Fruit fly (Drosophila melanogaster) whole organism, embryonic: Measurements from ENCODE around the gene CG32487.

Source experiments
- Atf6 ChIP-seq: fragments of 200-800 bp; sonication (Bioruptor generic); IDR thresholded peaks from 2 replicates; pipeline ENCODE4 v1.3.6; 2022; ENCODE audit warnings: missing biosample characterization, missing genetic modification characterization
- B-H2 ChIP-seq: fragments of 200-800 bp; sonication (Bioruptor generic); optimal IDR thresholded peaks from 2 replicates; lab custom pipeline; 2018; ENCODE audit warnings: missing biosample characterization, mild to moderate bottlenecking, missing genetic modification characterization
- CG10366 ChIP-seq: fragments of 200-800 bp; sonication (Bioruptor generic); IDR thresholded peaks from 2 replicates; pipeline ENCODE4 v1.3.6; 2022; ENCODE audit warnings: missing biosample characterization, missing genetic modification characterization
- CG12155 ChIP-seq: fragments of 200-800 bp; sonication (Bioruptor generic); optimal IDR thresholded peaks from 3 replicates; lab custom pipeline; 2016; ENCODE audit warnings: missing biosample characterization, missing genetic modification characterization
- CG12236 ChIP-seq: fragments of 200-800 bp; sonication (Bioruptor generic); optimal IDR thresholded peaks from 2 replicates; lab custom pipeline; 2016; ENCODE audit warnings: missing biosample characterization, missing genetic modification characterization
- CG13624 ChIP-seq: fragments of 200-800 bp; sonication (Bioruptor generic); optimal IDR thresholded peaks from 2 replicates; lab custom pipeline; 2016; ENCODE audit warnings: missing biosample characterization, missing genetic modification characterization
- CG14014 ChIP-seq: fragments of 200-800 bp; sonication (Bioruptor generic); IDR thresholded peaks from 2 replicates; pipeline ENCODE4 v1.3.6; 2022; ENCODE audit warnings: missing biosample characterization, missing genetic modification characterization
- CG14860 ChIP-seq: fragments of 200-800 bp; sonication (Bioruptor generic); IDR thresholded peaks from 3 replicates; pipeline ENCODE4 v1.3.6; 2022; ENCODE audit warnings: missing biosample characterization, missing genetic modification characterization; ENCODE audit not compliant: partially characterized antibody
- CG15601 ChIP-seq: fragments of 200-800 bp; sonication (Bioruptor generic); optimal IDR thresholded peaks from 3 replicates; lab custom pipeline; 2019; ENCODE audit warnings: missing biosample characterization, mild to moderate bottlenecking, missing genetic modification characterization, moderate library complexity
- CG1647 ChIP-seq: fragments of 200-800 bp; sonication (Bioruptor generic); optimal IDR thresholded peaks from 3 replicates; lab custom pipeline; 2016; ENCODE audit warnings: missing biosample characterization, missing genetic modification characterization
- CG18599 ChIP-seq: fragments of 200-800 bp; sonication (Bioruptor generic); optimal IDR thresholded peaks from 3 replicates; lab custom pipeline; 2017; ENCODE audit warnings: missing biosample characterization, missing genetic modification characterization, mild to moderate bottlenecking, moderate library complexity, missing genetic modification reagents
- CG2875 ChIP-seq: fragments of 200-800 bp; sonication (Bioruptor generic); optimal IDR thresholded peaks from 2 replicates; lab custom pipeline; 2017; ENCODE audit warnings: missing biosample characterization, mild to moderate bottlenecking, missing genetic modification characterization, missing genetic modification reagents
- CG30431 ChIP-seq: fragments of 200-800 bp; sonication (Bioruptor generic); optimal IDR thresholded peaks from 2 replicates; lab custom pipeline; 2017; ENCODE audit warnings: missing biosample characterization, missing genetic modification characterization
- CG3407 ChIP-seq: fragments of 200-800 bp; sonication (Bioruptor generic); optimal IDR thresholded peaks from 2 replicates; lab custom pipeline; 2018; ENCODE audit warnings: missing biosample characterization, mild to moderate bottlenecking, missing genetic modification characterization
- CG34422 ChIP-seq: fragments of 200-800 bp; sonication (Bioruptor generic); IDR thresholded peaks from 3 replicates; pipeline ENCODE4 v1.3.6; 2022; ENCODE audit warnings: missing biosample characterization, missing genetic modification characterization
- CG4404 ChIP-seq: fragments of 200-800 bp; sonication (Bioruptor generic); IDR thresholded peaks from 2 replicates; pipeline ENCODE4 v1.3.6; 2022; ENCODE audit warnings: missing biosample characterization, missing genetic modification characterization
- CG4854 ChIP-seq: fragments of 200-800 bp; sonication (Bioruptor generic); optimal IDR thresholded peaks from 2 replicates; lab custom pipeline; 2016; ENCODE audit warnings: missing biosample characterization, missing genetic modification characterization, inconsistent platforms
- CG6254 ChIP-seq: fragments of 200-800 bp; sonication (Bioruptor generic); optimal IDR thresholded peaks from 3 replicates; lab custom pipeline; 2017; ENCODE audit warnings: mild to moderate bottlenecking, missing biosample characterization, missing genetic modification reagents, missing genetic modification characterization
- CG6813 ChIP-seq: fragments of 200-800 bp; sonication (Bioruptor generic); optimal IDR thresholded peaks from 2 replicates; lab custom pipeline; 2017; ENCODE audit warnings: missing biosample characterization, missing genetic modification characterization, mild to moderate bottlenecking, moderate library complexity, missing genetic modification reagents
- CG8924 ChIP-seq: fragments of 200-800 bp; optimal IDR thresholded peaks from 3 replicates; lab custom pipeline; 2019; ENCODE audit warnings: missing biosample characterization, mild to moderate bottlenecking, missing genetic modification characterization, moderate library complexity
- CG8944 ChIP-seq: fragments of 200-800 bp; sonication (Bioruptor generic); optimal IDR thresholded peaks from 3 replicates; lab custom pipeline; 2016; ENCODE audit warnings: missing biosample characterization, missing genetic modification characterization
- CG9876 ChIP-seq: fragments of 200-800 bp; sonication (Bioruptor generic); optimal IDR thresholded peaks from 2 replicates; lab custom pipeline; 2016; ENCODE audit warnings: missing biosample characterization, missing genetic modification characterization
- Deaf1 ChIP-seq: fragments of 200-800 bp; optimal IDR thresholded peaks from 3 replicates; lab custom pipeline; 2019; ENCODE audit warnings: missing biosample characterization, mild to moderate bottlenecking, missing genetic modification characterization, moderate library complexity
- Ets97D ChIP-seq: fragments of 200-800 bp; sonication (Bioruptor generic); optimal IDR thresholded peaks from 3 replicates; lab custom pipeline; 2016; ENCODE audit warnings: missing biosample characterization, missing genetic modification characterization
- Hr3 ChIP-seq: fragments of 200-800 bp; sonication (Bioruptor generic); optimal IDR thresholded peaks from 3 replicates; lab custom pipeline; 2016; ENCODE audit warnings: missing biosample characterization, missing genetic modification characterization
- Jarid2 ChIP-seq: fragments of 200-800 bp; sonication (Bioruptor generic); optimal IDR thresholded peaks from 3 replicates; lab custom pipeline; 2017; ENCODE audit warnings: mild to moderate bottlenecking, missing biosample characterization, missing genetic modification reagents, missing genetic modification characterization
- Lim3 ChIP-seq: fragments of 200-800 bp; sonication (Bioruptor generic); IDR thresholded peaks from 2 replicates; pipeline ENCODE4 v1.3.6; 2022; ENCODE audit warnings: missing biosample characterization, missing genetic modification characterization
- NFAT ChIP-seq: fragments of 200-800 bp; sonication (Bioruptor generic); IDR thresholded peaks from 2 replicates; pipeline ENCODE4 v1.3.6; 2022; ENCODE audit warnings: missing biosample characterization, missing genetic modification characterization
- Ravus ChIP-seq: fragments of 200-800 bp; sonication (Bioruptor generic); IDR thresholded peaks from 2 replicates; pipeline ENCODE4 v1.3.6; 2022; ENCODE audit warnings: missing biosample characterization, missing genetic modification characterization
- Sry-δ ChIP-seq: fragments of 200-800 bp; sonication (Bioruptor generic); optimal IDR thresholded peaks from 2 replicates; lab custom pipeline; 2016; ENCODE audit warnings: missing biosample characterization, missing genetic modification characterization
- ato ChIP-seq: fragments of 200-800 bp; sonication (Bioruptor generic); IDR thresholded peaks from 2 replicates; pipeline ENCODE4 v1.3.6; 2022; ENCODE audit warnings: missing biosample characterization, missing genetic modification characterization; ENCODE audit not compliant: partially characterized antibody
- cg ChIP-seq: fragments of 200-800 bp; sonication (Bioruptor generic); optimal IDR thresholded peaks from 3 replicates; lab custom pipeline; 2019; ENCODE audit warnings: missing biosample characterization, mild to moderate bottlenecking, missing genetic modification characterization, moderate library complexity
- chinmo ChIP-seq: fragments of 200-800 bp; sonication (Bioruptor generic); IDR thresholded peaks from 4 replicates; pipeline ENCODE4 v1.3.6; 2022; ENCODE audit warnings: missing biosample characterization, missing genetic modification characterization; ENCODE audit not compliant: partially characterized antibody
- dimm ChIP-seq: fragments of 200-800 bp; sonication (Bioruptor generic); IDR thresholded peaks from 2 replicates; pipeline ENCODE4 v1.3.6; 2022; ENCODE audit warnings: missing biosample characterization, missing genetic modification characterization
- ems ChIP-seq: fragments of 200-800 bp; sonication (Bioruptor generic); optimal IDR thresholded peaks from 3 replicates; lab custom pipeline; 2016; ENCODE audit warnings: missing biosample characterization, missing genetic modification characterization
- gem ChIP-seq: fragments of 200-800 bp; sonication (Bioruptor generic); optimal IDR thresholded peaks from 2 replicates; lab custom pipeline; 2019; ENCODE audit warnings: missing biosample characterization, mild to moderate bottlenecking, missing genetic modification characterization, moderate library complexity
- gfzf ChIP-seq: fragments of 200-800 bp; sonication (Bioruptor generic); optimal IDR thresholded peaks from 2 replicates; lab custom pipeline; 2016; ENCODE audit warnings: missing biosample characterization, mild to moderate bottlenecking, missing genetic modification characterization, moderate library complexity
- lilli ChIP-seq: fragments of 200-800 bp; sonication (Bioruptor generic); optimal IDR thresholded peaks from 3 replicates; lab custom pipeline; 2016; ENCODE audit warnings: missing biosample characterization, missing genetic modification characterization
- onecut ChIP-seq: fragments of 200-800 bp; sonication (Bioruptor generic); IDR thresholded peaks from 2 replicates; pipeline ENCODE4 v1.3.6; 2022; ENCODE audit warnings: missing biosample characterization, missing genetic modification characterization
- peb ChIP-seq: fragments of 200-800 bp; sonication (Bioruptor generic); IDR thresholded peaks from 2 replicates; pipeline ENCODE4 v1.3.6; 2022; ENCODE audit warnings: missing biosample characterization, missing genetic modification characterization
- schlank ChIP-seq: fragments of 200-800 bp; sonication (Bioruptor generic); optimal IDR thresholded peaks from 2 replicates; lab custom pipeline; 2018; ENCODE audit warnings: missing biosample characterization, mild to moderate bottlenecking, missing genetic modification characterization
- shn ChIP-seq: fragments of 200-800 bp; sonication (Bioruptor generic); optimal IDR thresholded peaks from 3 replicates; lab custom pipeline; 2016; ENCODE audit warnings: missing biosample characterization, missing genetic modification characterization
- stwl ChIP-seq: fragments of 200-800 bp; sonication (Bioruptor generic); optimal IDR thresholded peaks from 3 replicates; lab custom pipeline; 2018; ENCODE audit warnings: missing biosample characterization, mild to moderate bottlenecking, missing genetic modification characterization, moderate library complexity
- sug ChIP-seq: fragments of 200-800 bp; optimal IDR thresholded peaks from 2 replicates; lab custom pipeline; 2019; ENCODE audit warnings: missing biosample characterization, mild to moderate bottlenecking, missing genetic modification characterization, moderate library complexity
- trh ChIP-seq: fragments of 200-800 bp; sonication (Bioruptor generic); optimal IDR thresholded peaks from 2 replicates; lab custom pipeline; 2016; ENCODE audit warnings: missing biosample characterization, missing genetic modification characterization
- wdn ChIP-seq: fragments of 200-800 bp; sonication (Bioruptor generic); IDR thresholded peaks from 2 replicates; pipeline ENCODE4 v1.3.6; 2022; ENCODE audit warnings: missing biosample characterization, missing genetic modification characterization
- wek ChIP-seq: fragments of 200-800 bp; sonication (Bioruptor generic); optimal IDR thresholded peaks from 3 replicates; lab custom pipeline; 2018; ENCODE audit warnings: missing biosample characterization, mild to moderate bottlenecking, missing genetic modification characterization, moderate library complexity
- zen2 ChIP-seq: fragments of 200-800 bp; sonication (Bioruptor generic); IDR thresholded peaks from 3 replicates; pipeline ENCODE4 v1.3.6; 2022; ENCODE audit warnings: missing biosample characterization, missing genetic modification characterization; ENCODE audit not compliant: partially characterized antibody

The CG32487 gene

DNA sequence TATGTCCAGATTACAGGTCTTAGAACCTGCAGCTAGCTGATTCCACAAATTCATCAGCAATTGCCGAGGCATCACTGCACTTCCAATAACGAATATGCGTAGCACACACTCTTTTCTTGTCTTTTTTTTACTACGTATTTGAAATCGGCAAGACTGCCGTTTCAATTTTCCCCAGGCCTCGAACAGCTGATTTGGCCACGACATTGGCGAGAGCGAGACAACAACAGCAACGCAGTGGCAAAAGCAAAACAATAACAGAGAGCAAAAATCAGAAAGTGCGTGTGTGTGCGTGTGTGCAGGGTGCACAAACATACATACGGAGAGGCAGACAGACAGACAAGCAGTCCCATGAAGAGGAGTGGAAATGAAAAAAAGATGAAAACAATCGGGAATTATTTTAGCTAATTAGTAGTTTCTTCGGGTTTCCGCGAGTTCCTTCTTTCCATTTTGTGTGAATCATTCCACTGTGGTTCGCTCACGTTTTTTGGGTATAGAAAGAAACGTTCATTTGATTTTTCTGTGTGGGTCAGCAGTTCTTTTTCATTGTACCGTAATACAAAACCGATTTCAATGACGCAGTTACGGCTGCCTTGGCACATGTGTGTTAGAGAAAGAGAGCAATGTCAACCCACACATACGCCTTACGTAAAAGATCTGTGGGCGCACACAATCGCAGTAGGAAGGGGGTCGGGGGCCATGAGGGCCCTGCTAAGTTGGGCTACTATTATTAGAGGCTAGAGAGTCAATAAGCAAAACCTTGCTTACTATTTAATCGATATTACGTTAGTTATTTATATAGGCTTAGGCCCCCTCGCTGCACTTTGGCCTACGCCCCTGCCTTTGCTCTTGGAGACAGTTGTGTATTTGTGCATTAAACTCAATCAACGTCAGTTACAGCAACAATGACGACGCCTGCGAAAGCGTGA lies 43.3 kb upstream of the CG32487 start (continued):
- TF ChIP-seq Sry-δ (peak; percentile 76), ato (GFP tag; lab: Robert Waterston, UW) (no peak), CG2875 (GFP tag; lab: Kevin White, UChicago) (peak; percentile 97), CG14860 (GFP tag; lab: Robert Waterston, UW) (no peak), dimm (GFP tag; lab: Robert Waterston, UW) (peak; percentile 98), CG15601 (tag; lab: Kevin White, UChicago) (peak; percentile 91), gem (peak; percentile 98), CG8944 (GFP tag; lab: Kevin White, UChicago) (peak; percentile 99), CG1647 (GFP tag; lab: Kevin White, UChicago) (peak; percentile 98), Ets97D (GFP tag; lab: Kevin White, UChicago) (peak; percentile 92), CG6254 (GFP tag; lab: Kevin White, UChicago) (peak; percentile 91), CG13624 (peak; percentile 99), cg (GFP tag; lab: Kevin White, UChicago) (peak; percentile 89), B-H2 (peak; percentile 91), CG12155 (peak; percentile 98), stwl (no peak), ems (peak; percentile 99), CG18599 (peak; percentile 99), trh (peak; percentile 96), sug (tag; lab: Kevin White, UChicago) (peak; percentile 94), CG12236 (GFP tag; lab: Kevin White, UChicago) (peak; percentile 98), zen2 (GFP tag; lab: Robert Waterston, UW) (no peak), CG14014 (GFP tag; lab: Robert Waterston, UW) (peak; percentile 99), CG9876 (GFP tag; lab: Kevin White, UChicago) (peak; percentile 97), CG34422 (GFP tag; lab: Robert Waterston, UW) (peak; percentile 99), peb (peak; percentile 97), lilli (GFP tag; lab: Kevin White, UChicago) (peak; percentile 99), gfzf (peak; percentile 14), CG10366 (peak; percentile 99), CG4404 (GFP tag; lab: Robert Waterston, UW) (peak; percentile 99), onecut (GFP tag; lab: Robert Waterston, UW) (peak; percentile 97), CG30431 (GFP tag; lab: Kevin White, UChicago) (peak; percentile 98), NFAT (GFP tag; lab: Robert Waterston, UW) (peak; percentile 99), chinmo (peak; percentile 98; the same call in 3 of the 4 replicates), CG6813 (peak; percentile 98), shn (GFP tag; lab: Kevin White, UChicago) (peak; percentile 98), Jarid2 (GFP tag; lab: Kevin White, UChicago) (peak; percentile 87), Atf6 (GFP tag; lab: Robert Waterston, UW) (peak; percentile 99), CG3407 (GFP tag; lab: Kevin White, UChicago) (peak; percentile 96), Hr3 (GFP tag; lab: Kevin White, UChicago) (peak; percentile 99), Lim3 (GFP tag; lab: Robert Waterston, UW) (peak; percentile 98), wdn (GFP tag; lab: Robert Waterston, UW) (peak; percentile 99), CG8924 (tag; lab: Kevin White, UChicago) (peak; percentile 96), schlank (tag; lab: Kevin White, UChicago) (peak; percentile 98), CG4854 (GFP tag; lab: Kevin White, UChicago) (peak; percentile 97), Deaf1 (peak; percentile 79), wek (GFP tag; lab: Kevin White, UChicago) (peak; percentile 93), Ravus (GFP tag; lab: Robert Waterston, UW) (peak; percentile 98)
